Worm (Caenorhabditis elegans): Measurements from ENCODE around the gene T10D4.6.

T10D4.6 gene

ce11 chrII:3118907-3119382 lies at the start of gene T10D4.6:
T10D4.6 (plus strand) TSS chrII:3119332.
- no peak for TF ChIP-seq unc-62 (GFP tag; optimal IDR thresholded peaks at IDR 0.05)

DNA sequence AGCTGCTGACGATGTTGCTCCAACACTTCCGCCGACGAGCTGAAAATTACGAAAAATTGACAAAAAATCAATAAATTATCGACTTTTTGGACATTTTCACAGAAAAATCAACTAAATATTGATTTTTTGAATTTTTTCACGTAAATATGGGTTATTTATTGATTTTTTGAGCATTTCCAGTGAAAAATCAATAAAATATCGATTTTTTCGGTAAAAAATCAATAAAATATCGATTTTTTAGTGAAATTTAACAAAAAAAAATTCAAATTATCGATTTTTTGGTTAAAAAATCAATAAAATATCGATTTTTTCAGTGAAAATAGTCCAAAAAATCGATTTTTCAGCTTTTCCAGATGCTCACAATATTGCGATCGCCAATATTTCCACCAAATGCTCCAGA lies 49.0 kb upstream of the T10D4.6 start:
- TF ChIP-seq unc-62 (GFP tag; optimal IDR thresholded peaks at IDR 0.05) = no peak

DNA sequence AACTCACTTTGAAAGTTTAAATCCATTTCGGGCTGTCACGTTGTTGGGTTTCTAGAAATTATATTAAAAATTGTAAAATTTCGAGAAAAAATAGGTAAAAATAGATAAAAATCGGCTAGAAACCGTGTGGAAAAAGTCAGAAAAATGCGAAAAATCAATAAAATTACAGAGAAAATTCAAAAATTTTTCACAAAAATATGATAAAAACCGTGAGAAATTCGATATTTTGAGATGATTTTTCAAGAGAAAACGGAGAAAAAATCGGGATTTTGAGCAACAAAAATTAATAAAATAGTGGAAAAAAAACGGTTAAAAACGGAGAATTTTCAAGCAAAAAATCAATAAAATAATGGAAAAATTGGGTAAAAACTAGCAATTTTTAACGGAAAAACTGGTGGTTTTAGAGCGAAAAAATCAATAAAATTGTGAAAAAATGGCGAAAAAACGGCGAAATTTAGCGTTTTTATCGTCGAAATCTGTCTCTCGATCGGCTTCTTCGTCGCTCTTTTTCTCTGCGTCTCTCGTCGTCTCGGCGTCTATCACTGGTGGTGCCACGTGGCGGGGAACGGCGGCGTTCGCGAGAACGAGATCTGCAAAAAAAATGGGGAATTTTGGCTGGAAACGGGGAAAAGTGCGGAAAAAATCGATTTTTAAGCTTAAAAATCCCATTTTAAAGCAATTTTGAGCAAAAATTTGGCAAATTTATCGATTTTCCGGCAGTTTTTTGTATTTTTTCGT lies 48.0 kb upstream of the T10D4.6 start, which contains the start of gene Y25C1A.7:
Gene Y25C1A.7, minus strand, starts transcription at position 51 of the 738 bp plus-strand sequence.
- no peak for TF ChIP-seq unc-62 (GFP tag; optimal IDR thresholded peaks at IDR 0.05)

ce11 chrII:3076915-3077314 lies 42.2 kb upstream of the T10D4.6 start, which contains the start of gene Y25C1A.8:
Y25C1A.8 (minus strand) TSS chrII:3076959.
- TF ChIP-seq unc-62 (GFP tag; optimal IDR thresholded peaks at IDR 0.05) = no peak

- TF ChIP-seq unc-62 (GFP tag; optimal IDR thresholded peaks at IDR 0.05) = no peak
Observed at ce11 chrII:3078496-3078895, 40.6 kb upstream of the T10D4.6 start, which contains the start of gene copb-1. copb-1 (plus strand) TSS chrII:3078796.

ce11 chrII:3087134-3087533 lies 32.0 kb upstream of the T10D4.6 start:
- TF ChIP-seq unc-62 (GFP tag; optimal IDR thresholded peaks at IDR 0.05) = no peak

DNA sequence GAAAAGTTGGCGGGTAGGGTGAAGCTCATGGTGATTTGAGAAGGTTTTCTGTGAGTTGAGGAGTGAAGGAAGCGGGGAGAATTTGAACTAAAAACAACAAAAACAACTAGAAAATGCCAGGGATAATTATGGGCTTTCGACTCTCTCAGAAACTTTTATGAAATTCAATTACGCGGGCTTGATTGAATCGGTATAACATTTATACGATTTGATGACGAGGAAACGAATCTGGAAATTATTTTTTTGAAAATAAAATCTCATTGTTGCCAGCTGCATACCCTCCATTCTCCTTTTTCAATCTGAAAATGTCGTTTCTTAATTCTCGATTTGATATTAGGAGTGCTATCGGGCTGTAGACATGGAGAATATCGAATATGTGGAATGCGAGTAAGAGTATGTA lies 27.9 kb upstream of the T10D4.6 start, which contains the start of gene srg-21:
Gene srg-21, minus strand, starts transcription at position 101 of the 400 bp plus-strand sequence.
- no peak for TF ChIP-seq unc-62 (GFP tag; optimal IDR thresholded peaks at IDR 0.05)

ce11 chrII:3093352-3093751 lies 25.8 kb upstream of the T10D4.6 start, which contains the start of gene srg-22:
srg-22 (minus strand) TSS chrII:3093452.
- TF ChIP-seq unc-62 (GFP tag; optimal IDR thresholded peaks at IDR 0.05) = no peak

DNA sequence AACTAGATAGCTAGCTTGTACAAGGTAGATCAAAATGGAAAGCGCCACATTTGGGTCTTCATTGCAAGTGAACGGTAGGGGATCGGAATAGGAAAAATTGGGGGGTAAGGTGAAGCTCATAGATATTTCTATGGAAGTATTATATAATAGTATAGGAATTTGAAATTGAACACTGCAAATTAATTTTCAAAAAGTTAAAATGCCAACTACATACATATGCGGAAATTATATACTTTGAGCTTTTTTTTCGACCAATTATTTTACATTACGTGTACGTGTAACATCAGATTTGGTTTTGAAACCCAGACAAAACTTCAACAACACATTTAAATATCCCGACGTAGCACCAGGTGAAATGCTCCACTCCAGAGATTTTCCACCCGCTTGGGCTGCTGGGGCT lies 23.1 kb upstream of the T10D4.6 start, which contains the start of gene srg-23:
Gene srg-23, minus strand, starts transcription at position 101 of the 400 bp plus-strand sequence.
- TF ChIP-seq unc-62 (GFP tag; optimal IDR thresholded peaks at IDR 0.05) = no peak

ce11 chrII:3096857-3097256 lies 22.3 kb upstream of the T10D4.6 start, which contains the start of gene Y25C1A.14:
Y25C1A.14 (minus strand) TSS chrII:3096957.
- no peak for TF ChIP-seq unc-62 (GFP tag; optimal IDR thresholded peaks at IDR 0.05)

DNA sequence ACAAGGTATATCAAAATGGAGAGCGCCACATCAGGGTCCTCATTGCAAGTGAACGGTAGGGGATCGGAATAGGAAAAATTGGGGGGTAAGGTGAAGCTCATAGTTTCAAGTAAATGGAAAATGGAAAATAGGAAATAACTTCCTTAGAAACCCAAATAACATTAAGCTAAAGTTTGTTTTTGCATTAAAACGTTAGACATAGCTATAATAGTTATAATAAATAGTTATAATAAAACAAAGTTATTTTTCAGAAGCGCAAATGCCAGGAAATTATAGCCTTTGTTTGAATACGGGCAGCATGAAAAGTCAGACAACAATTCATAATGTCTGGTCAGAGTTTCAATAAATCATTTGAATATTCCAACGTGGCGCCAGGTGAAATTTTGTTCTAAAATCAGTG lies 18.6 kb upstream of the T10D4.6 start, which contains the start of gene srg-24:
Gene srg-24, minus strand, starts transcription at position 101 of the 400 bp plus-strand sequence.
- TF ChIP-seq unc-62 (GFP tag; optimal IDR thresholded peaks at IDR 0.05) = no peak

- TF ChIP-seq unc-62 (GFP tag; optimal IDR thresholded peaks at IDR 0.05) = no peak
Observed at ce11 chrII:3102018-3102417, 17.1 kb upstream of the T10D4.6 start, which contains the start of gene clec-121. clec-121 (plus strand) TSS chrII:3102318.

DNA sequence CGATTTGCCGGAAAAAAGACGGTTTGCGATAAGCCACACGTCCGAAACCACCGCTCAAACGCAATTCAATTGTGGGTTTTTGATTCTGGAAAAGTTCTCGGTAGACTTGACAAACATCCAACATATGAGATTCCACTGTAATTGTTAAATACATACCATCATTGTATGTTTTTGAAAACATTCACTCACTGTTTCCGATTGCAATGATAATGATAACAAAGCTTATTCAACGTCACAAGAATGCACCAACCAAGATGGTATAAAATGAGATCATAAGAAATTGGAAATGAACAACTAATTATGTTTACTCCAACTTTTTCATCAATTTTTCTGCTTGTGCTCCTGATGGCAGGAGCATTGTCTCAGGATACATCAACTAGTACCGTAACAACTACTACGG lies 13.4 kb upstream of the T10D4.6 start, which contains the start of gene clec-122:
Gene clec-122, plus strand, starts transcription at position 301 of the 400 bp plus-strand sequence.
- no peak for TF ChIP-seq unc-62 (GFP tag; optimal IDR thresholded peaks at IDR 0.05)

ce11 chrII:3108101-3108500 lies 11.0 kb upstream of the T10D4.6 start:
- TF ChIP-seq unc-62 (GFP tag; optimal IDR thresholded peaks at IDR 0.05) = no peak

DNA sequence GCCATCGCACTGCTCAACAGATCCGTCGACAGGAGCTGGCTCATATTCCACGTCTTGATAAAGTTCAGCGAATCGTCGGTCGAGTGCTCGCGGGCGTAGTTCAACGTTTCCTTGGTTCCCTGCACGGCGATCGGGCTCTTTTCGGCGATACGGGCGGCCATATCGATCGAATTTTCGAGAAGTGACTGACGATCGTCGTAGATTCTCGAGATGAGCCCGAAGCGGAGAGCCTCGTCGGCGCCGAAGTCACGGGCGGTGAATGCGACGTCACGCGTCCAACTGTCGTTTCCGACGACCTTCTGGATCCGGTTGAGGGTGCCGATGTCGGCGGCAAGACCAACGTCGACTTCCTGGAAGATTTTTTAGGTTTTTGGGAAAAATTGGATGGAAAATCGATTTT lies 9.6 kb upstream of the T10D4.6 start:
- no peak for TF ChIP-seq unc-62 (GFP tag; optimal IDR thresholded peaks at IDR 0.05)

ce11 chrII:3110099-3110498 lies 9.0 kb upstream of the T10D4.6 start:
- no peak for TF ChIP-seq unc-62 (GFP tag; optimal IDR thresholded peaks at IDR 0.05)

DNA sequence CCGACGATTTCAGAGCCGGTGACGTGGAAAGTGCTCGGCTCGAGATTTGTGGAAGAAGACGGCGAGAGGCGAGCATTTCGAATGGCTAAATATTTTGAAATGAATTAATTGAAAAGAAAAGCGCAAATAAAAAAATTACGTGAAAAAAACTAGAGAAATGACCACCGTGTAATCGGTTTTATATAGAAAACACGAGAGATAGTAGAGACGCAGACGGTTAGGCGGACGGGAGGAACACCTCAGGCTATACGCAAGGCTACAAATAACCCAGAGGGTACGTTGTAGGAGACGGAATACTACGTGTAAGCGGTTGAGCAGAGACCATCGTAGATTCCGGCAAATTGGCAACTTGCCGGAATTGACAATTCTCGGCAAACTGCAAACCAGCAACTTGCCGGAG lies 8.0 kb upstream of the T10D4.6 start, which contains the start of gene Y25C1A.13:
Gene Y25C1A.13, minus strand, starts transcription at position 101 of the 400 bp plus-strand sequence.
- no peak for TF ChIP-seq unc-62 (GFP tag; optimal IDR thresholded peaks at IDR 0.05)

Measured in whole organism, dauer.